Worm (Caenorhabditis elegans) whole organism, L1 larva: ENCODE data around the gene ZC262.13.

Experiments used
- C04F5.9 ChIP-seq: sonication (generic microtip); optimal IDR thresholded peaks from 2 replicates; lab custom pipeline; 2016; ENCODE audit warnings: missing genetic modification characterization, missing compliant biosample characterization
- ces-1 ChIP-seq: fragments of 150-350 bp; optimal IDR thresholded peaks from 2 replicates; lab custom pipeline; 2014; ENCODE audit warnings: missing biosample characterization, missing genetic modification reagents, missing genetic modification characterization
- jun-1 ChIP-seq: fragments of 150-350 bp; optimal IDR thresholded peaks from 2 replicates; lab custom pipeline; 2014; ENCODE audit warnings: missing biosample characterization, missing genetic modification reagents, missing genetic modification characterization
- lin-39 ChIP-seq: fragments of 150-350 bp; optimal IDR thresholded peaks from 2 replicates; lab custom pipeline; 2014; ENCODE audit warnings: missing biosample characterization, missing genetic modification reagents, missing genetic modification characterization
- mdl-1 ChIP-seq, 2 experiments: fragments of 150-350 bp; optimal IDR thresholded peaks; 2 replicates each; lab custom pipeline; 2014 to 2017; ENCODE audit warnings: missing biosample characterization in 2 of 2, missing genetic modification characterization in 2 of 2, inconsistent platforms in 1 of 2
- nhr-11 ChIP-seq: fragments of 150-350 bp; optimal IDR thresholded peaks from 2 replicates; lab custom pipeline; 2014; ENCODE audit warnings: missing biosample characterization, missing genetic modification characterization
- nhr-76 ChIP-seq: sonication (generic microtip); optimal IDR thresholded peaks from 2 replicates; lab custom pipeline; 2017; ENCODE audit warnings: missing biosample characterization, missing genetic modification characterization
- nhr-77 ChIP-seq: fragments of 150-350 bp; optimal IDR thresholded peaks from 2 replicates; lab custom pipeline; 2014; ENCODE audit warnings: missing biosample characterization, missing genetic modification characterization

ce11 chrIII:8305304-8305703 is 20.7 kb upstream of the ZC262.13 start:
- TF ChIP-seq nhr-11 (tag; lab: Kevin White, UChicago) (no peak), C04F5.9 (tag; lab: Kevin White, UChicago) (no peak), jun-1 (tag; lab: Kevin White, UChicago) (no peak), mdl-1 (tag; optimal IDR thresholded peaks at IDR 0.05; lab: Kevin White, UChicago) (no peak), lin-39 (tag; lab: Kevin White, UChicago) (no peak), nhr-77 (tag; lab: Kevin White, UChicago) (no peak), ces-1 (GFP tag; lab: Kevin White, UChicago) (no peak), nhr-76 (tag; lab: Kevin White, UChicago) (no peak)
